Worm (Caenorhabditis elegans) whole organism, L3 larva: Measurements from ENCODE around the gene fbxb-51.

ENCODE experiments used
- ZK546.5 ChIP-seq: sonication (generic microtip); optimal IDR thresholded peaks from 2 replicates; lab custom pipeline; 2017; ENCODE audit warnings: missing biosample characterization, missing genetic modification characterization
- aly-2 ChIP-seq: fragments of 150-350 bp; optimal IDR thresholded peaks from 2 replicates; lab custom pipeline; 2014; ENCODE audit warnings: missing biosample characterization, missing genetic modification characterization
- ama-1 ChIP-seq: fragments of 150-350 bp; optimal IDR thresholded peaks from 2 replicates; lab custom pipeline; 2018
- ceh-16 ChIP-seq: sonication (generic microtip); optimal IDR thresholded peaks from 2 replicates; lab custom pipeline; 2017; ENCODE audit warnings: missing biosample characterization, missing genetic modification characterization
- ceh-28 ChIP-seq: fragments of 150-350 bp; optimal IDR thresholded peaks from 2 replicates; lab custom pipeline; 2014; ENCODE audit warnings: missing biosample characterization, missing genetic modification reagents, missing genetic modification characterization
- ceh-82 ChIP-seq: fragments of 150-350 bp; optimal IDR thresholded peaks from 2 replicates; lab custom pipeline; 2014; ENCODE audit warnings: missing biosample characterization, missing genetic modification characterization
- ceh-9 ChIP-seq: sonication (generic microtip); optimal IDR thresholded peaks from 2 replicates; lab custom pipeline; 2018; ENCODE audit warnings: missing biosample characterization, missing genetic modification characterization
- daf-12 ChIP-seq: fragments of 150-350 bp; optimal IDR thresholded peaks from 2 replicates; lab custom pipeline; 2014; ENCODE audit warnings: missing biosample characterization, missing genetic modification reagents, missing genetic modification characterization
- egl-27 ChIP-seq: sonication (generic microtip); optimal IDR thresholded peaks from 4 replicates; lab custom pipeline; 2017; ENCODE audit warnings: missing biosample characterization, missing genetic modification reagents, missing genetic modification characterization
- egl-5 ChIP-seq: fragments of 150-350 bp; optimal IDR thresholded peaks from 2 replicates; lab custom pipeline; 2017; ENCODE audit warnings: missing biosample characterization, missing genetic modification reagents, missing genetic modification characterization, inconsistent platforms
- elt-1 ChIP-seq: fragments of 150-350 bp; optimal IDR thresholded peaks from 2 replicates; lab custom pipeline; 2014; ENCODE audit warnings: missing biosample characterization, missing genetic modification characterization
- eor-1 ChIP-seq, 2 experiments: fragments of 150-350 bp; optimal IDR thresholded peaks; 2 replicates each; lab custom pipeline; 2014 to 2018; ENCODE audit warnings: missing biosample characterization in 2 of 2, missing genetic modification characterization in 2 of 2
- fkh-10 ChIP-seq: sonication (generic microtip); optimal IDR thresholded peaks from 2 replicates; lab custom pipeline; 2017; ENCODE audit warnings: missing biosample characterization, missing genetic modification reagents, missing genetic modification characterization
- fkh-2 ChIP-seq: fragments of 150-350 bp; optimal IDR thresholded peaks from 2 replicates; lab custom pipeline; 2014; ENCODE audit warnings: missing biosample characterization, missing genetic modification reagents, missing genetic modification characterization
- fos-1 ChIP-seq: fragments of 150-350 bp; optimal IDR thresholded peaks from 2 replicates; lab custom pipeline; 2014; ENCODE audit warnings: missing biosample characterization, missing genetic modification characterization
- hmg-11 ChIP-seq: sonication (generic microtip); optimal IDR thresholded peaks from 2 replicates; lab custom pipeline; 2016; ENCODE audit warnings: missing genetic modification characterization, missing compliant biosample characterization
- lsy-12 ChIP-seq: sonication (generic microtip); optimal IDR thresholded peaks from 2 replicates; lab custom pipeline; 2016; ENCODE audit warnings: mild to moderate bottlenecking, missing genetic modification characterization, missing compliant biosample characterization
- nfya-1 ChIP-seq: sonication (generic microtip); optimal IDR thresholded peaks from 2 replicates; lab custom pipeline; 2017; ENCODE audit warnings: missing genetic modification characterization, mild to moderate bottlenecking, missing compliant biosample characterization, antibody characterized with exemption, moderate library complexity; ENCODE audit not compliant: insufficient read depth
- nhr-11 ChIP-seq: fragments of 150-350 bp; optimal IDR thresholded peaks from 2 replicates; lab custom pipeline; 2014; ENCODE audit warnings: missing biosample characterization, missing genetic modification characterization
- nhr-12 ChIP-seq: fragments of 150-350 bp; optimal IDR thresholded peaks from 2 replicates; lab custom pipeline; 2014; ENCODE audit warnings: missing biosample characterization, missing genetic modification characterization
- nhr-23 ChIP-seq: fragments of 150-350 bp; optimal IDR thresholded peaks from 2 replicates; lab custom pipeline; 2014; ENCODE audit warnings: missing biosample characterization, missing genetic modification reagents, missing genetic modification characterization
- nhr-237 ChIP-seq: fragments of 150-350 bp; optimal IDR thresholded peaks from 2 replicates; lab custom pipeline; 2014; ENCODE audit warnings: missing biosample characterization, missing genetic modification characterization
- nhr-25 ChIP-seq: sonication (generic microtip); optimal IDR thresholded peaks from 2 replicates; lab custom pipeline; 2017; ENCODE audit warnings: missing biosample characterization, missing genetic modification characterization
- nhr-28 ChIP-seq: fragments of 150-350 bp; optimal IDR thresholded peaks from 2 replicates; lab custom pipeline; 2014; ENCODE audit warnings: missing biosample characterization, missing genetic modification characterization
- nhr-67 ChIP-seq: fragments of 150-350 bp; optimal IDR thresholded peaks from 2 replicates; lab custom pipeline; 2014; ENCODE audit warnings: missing biosample characterization, missing genetic modification characterization
- nhr-76 ChIP-seq: fragments of 150-350 bp; sonication (generic microtip); optimal IDR thresholded peaks from 5 replicates; lab custom pipeline; 2014; ENCODE audit warnings: missing biosample characterization, missing genetic modification characterization
- nhr-77 ChIP-seq: fragments of 150-350 bp; optimal IDR thresholded peaks from 2 replicates; lab custom pipeline; 2014; ENCODE audit warnings: missing biosample characterization, missing genetic modification characterization
- pha-4 ChIP-seq: fragments of 150-350 bp; optimal IDR thresholded peaks from 2 replicates; lab custom pipeline; 2014; ENCODE audit warnings: missing biosample characterization, missing genetic modification reagents, missing genetic modification characterization
- pqm-1 ChIP-seq: fragments of 150-350 bp; optimal IDR thresholded peaks from 2 replicates; lab custom pipeline; 2017; ENCODE audit warnings: missing biosample characterization, missing genetic modification characterization, inconsistent platforms
- skn-1 ChIP-seq: fragments of 150-350 bp; optimal IDR thresholded peaks from 2 replicates; lab custom pipeline; 2014; ENCODE audit warnings: missing biosample characterization, missing genetic modification characterization
- snpc-4 ChIP-seq: fragments of 150-350 bp; optimal IDR thresholded peaks from 2 replicates; lab custom pipeline; 2014; ENCODE audit warnings: missing biosample characterization, missing genetic modification characterization
- tbx-2 ChIP-seq: sonication (generic microtip); optimal IDR thresholded peaks from 2 replicates; lab custom pipeline; 2016; ENCODE audit warnings: mild to moderate bottlenecking, missing genetic modification characterization, missing compliant biosample characterization
- unc-39 ChIP-seq: sonication (generic microtip); optimal IDR thresholded peaks from 4 replicates; lab custom pipeline; 2017; ENCODE audit warnings: missing biosample characterization, missing genetic modification characterization
- unc-62 ChIP-seq: fragments of 150-350 bp; sonication (generic microtip); optimal IDR thresholded peaks from 4 replicates; lab custom pipeline; 2014; ENCODE audit warnings: missing biosample characterization, missing genetic modification reagents, missing genetic modification characterization
- zag-1 ChIP-seq: fragments of 150-350 bp; optimal IDR thresholded peaks from 2 replicates; lab custom pipeline; 2014; ENCODE audit warnings: missing biosample characterization, missing genetic modification characterization
- ztf-11 ChIP-seq: fragments of 150-350 bp; optimal IDR thresholded peaks from 2 replicates; lab custom pipeline; 2014; ENCODE audit warnings: missing biosample characterization, missing genetic modification characterization
- ztf-4 ChIP-seq: fragments of 150-350 bp; optimal IDR thresholded peaks from 2 replicates; lab custom pipeline; 2014; ENCODE audit warnings: missing biosample characterization, missing genetic modification characterization

fbxb-51 gene

ce11 chrII:1561863-1562262, 11.4 kb downstream of the fbxb-51 start, which contains the start of gene K05F6.14:
Gene K05F6.14, plus strand, starts transcription at chrII:1562163.
- TF ChIP-seq snpc-4 (tag; lab: Kevin White, UChicago) (no peak), tbx-2 (tag; lab: Kevin White, UChicago) (no peak), fkh-2 (tag; lab: Kevin White, UChicago) (no peak), zag-1 (tag; lab: Kevin White, UChicago) (no peak), fos-1 (tag; lab: Kevin White, UChicago) (no peak), ceh-82 (no peak), unc-39 (tag; lab: Kevin White, UChicago) (no peak), ZK546.5 (tag; lab: Kevin White, UChicago) (no peak), ztf-11 (no peak), nhr-12 (tag; lab: Kevin White, UChicago) (no peak), eor-1 (tag; optimal IDR thresholded peaks at IDR 0.05; lab: Kevin White, UChicago) (no peak), ceh-16 (tag; lab: Kevin White, UChicago) (no peak), ztf-4 (tag; lab: Kevin White, UChicago) (no peak), pqm-1 (tag; lab: Kevin White, UChicago) (no peak), nhr-11 (no peak), nhr-77 (tag; lab: Kevin White, UChicago) (no peak), hmg-11 (tag; lab: Kevin White, UChicago) (no peak)

ce11 chrII:1567646-1568045, 17.1 kb downstream of the fbxb-51 start, which contains the start of gene K05F6.8:
Gene K05F6.8, minus strand, starts transcription at chrII:1567746.
- TF ChIP-seq fkh-2 (tag; lab: Kevin White, UChicago) (no peak), unc-62 (GFP tag; lab: Kevin White, UChicago) (no peak), ceh-28 (tag; lab: Kevin White, UChicago) (no peak), nhr-237 (tag; lab: Kevin White, UChicago) (no peak), lsy-12 (tag; lab: Kevin White, UChicago) (no peak), ceh-9 (tag; lab: Kevin White, UChicago) (no peak), nhr-76 (tag; lab: Kevin White, UChicago) (no peak), nhr-23 (tag; lab: Kevin White, UChicago) (no peak), nhr-11 (no peak), pha-4 (tag; lab: Kevin White, UChicago) (no peak), egl-5 (no peak)

ce11 chrII:1568214-1568613, 17.7 kb downstream of the fbxb-51 start, which contains the start of gene fbxb-49:
Gene fbxb-49, plus strand, starts transcription at chrII:1568514.
- TF ChIP-seq ceh-16 (tag; lab: Kevin White, UChicago) = no peak
- TF ChIP-seq nhr-25 (tag; lab: Kevin White, UChicago) = no peak
- no peak for TF ChIP-seq ztf-4 (tag; lab: Kevin White, UChicago)
- TF ChIP-seq skn-1 = no peak
- no peak for TF ChIP-seq ceh-9 (tag; lab: Kevin White, UChicago)
- TF ChIP-seq daf-12 (tag; lab: Kevin White, UChicago) = no peak
- no peak for TF ChIP-seq ceh-82
- TF ChIP-seq ztf-11 = no peak
- no peak for TF ChIP-seq snpc-4 (tag; lab: Kevin White, UChicago)
- TF ChIP-seq fkh-2 (tag; lab: Kevin White, UChicago) = no peak
- TF ChIP-seq nhr-28 = no peak
- no peak for TF ChIP-seq tbx-2 (tag; lab: Kevin White, UChicago)
- TF ChIP-seq fkh-10 (GFP tag; lab: Kevin White, UChicago) = no peak
- no peak for TF ChIP-seq ama-1 (lab: Kevin White, UChicago)
- TF ChIP-seq nfya-1 (tag; lab: Kevin White, UChicago) = no peak
- no peak for TF ChIP-seq pqm-1 (tag; lab: Kevin White, UChicago)
- TF ChIP-seq aly-2 (tag; lab: Kevin White, UChicago) = no peak
- TF ChIP-seq, all 47 proteins: peak for 0

ce11 chrII:1571032-1571431, 20.5 kb downstream of the fbxb-51 start, which contains the start of gene fbxb-46:
Gene fbxb-46, minus strand, starts transcription at chrII:1571132.
- TF ChIP-seq nhr-67 (tag; lab: Kevin White, UChicago) = no peak
- no peak for TF ChIP-seq egl-27 (tag; lab: Kevin White, UChicago)
- no peak for TF ChIP-seq nhr-12 (tag; lab: Kevin White, UChicago)
- TF ChIP-seq egl-5 = no peak
- no peak for TF ChIP-seq aly-2 (tag; lab: Kevin White, UChicago)
- TF ChIP-seq elt-1 (tag; lab: Kevin White, UChicago) = no peak
- no peak for TF ChIP-seq hmg-11 (tag; lab: Kevin White, UChicago)
- TF ChIP-seq fkh-2 (tag; lab: Kevin White, UChicago) = no peak
- no peak for TF ChIP-seq nhr-23 (tag; lab: Kevin White, UChicago)
